Fruit fly (Drosophila melanogaster) whole organism, wandering third instar larva: ENCODE data around the gene CG10031.

Experiments used
- Dfd ChIP-seq: fragments of >200 bp; optimal IDR thresholded peaks from 2 replicates; lab custom pipeline; 2017; ENCODE audit warnings: missing biosample characterization, missing genetic modification characterization
- Sp1 ChIP-seq: fragments of 200-800 bp; sonication (Bioruptor generic); optimal IDR thresholded peaks from 3 replicates; lab custom pipeline; 2019; ENCODE audit warnings: missing biosample characterization, mild to moderate bottlenecking, missing genetic modification characterization, moderate library complexity
- sv ChIP-seq: fragments of 200-800 bp; sonication (Bioruptor generic); optimal IDR thresholded peaks from 3 replicates; lab custom pipeline; 2016; ENCODE audit warnings: missing biosample characterization, missing genetic modification characterization

dm6 chr2L:3698992-3699514 is at the start of gene CG10031, which contains the start of gene CG42464:
- TF ChIP-seq Sp1 (GFP tag; lab: Kevin White, UChicago) (no peak), sv (GFP tag; lab: Kevin White, UChicago) (no peak), Dfd (GFP tag; lab: Kevin White, UChicago) (no peak)
